Fruit fly (Drosophila melanogaster) whole organism: ENCODE results near the gene sloth1.

Source experiments
- CG8478 ChIP-seq: fragments of >200 bp; optimal IDR thresholded peaks from 2 replicates; lab custom pipeline; 2018; ENCODE audit warnings: inconsistent platforms
- psq ChIP-seq: fragments of >200 bp; optimal IDR thresholded peaks from 2 replicates; lab custom pipeline; 2017

DNA sequence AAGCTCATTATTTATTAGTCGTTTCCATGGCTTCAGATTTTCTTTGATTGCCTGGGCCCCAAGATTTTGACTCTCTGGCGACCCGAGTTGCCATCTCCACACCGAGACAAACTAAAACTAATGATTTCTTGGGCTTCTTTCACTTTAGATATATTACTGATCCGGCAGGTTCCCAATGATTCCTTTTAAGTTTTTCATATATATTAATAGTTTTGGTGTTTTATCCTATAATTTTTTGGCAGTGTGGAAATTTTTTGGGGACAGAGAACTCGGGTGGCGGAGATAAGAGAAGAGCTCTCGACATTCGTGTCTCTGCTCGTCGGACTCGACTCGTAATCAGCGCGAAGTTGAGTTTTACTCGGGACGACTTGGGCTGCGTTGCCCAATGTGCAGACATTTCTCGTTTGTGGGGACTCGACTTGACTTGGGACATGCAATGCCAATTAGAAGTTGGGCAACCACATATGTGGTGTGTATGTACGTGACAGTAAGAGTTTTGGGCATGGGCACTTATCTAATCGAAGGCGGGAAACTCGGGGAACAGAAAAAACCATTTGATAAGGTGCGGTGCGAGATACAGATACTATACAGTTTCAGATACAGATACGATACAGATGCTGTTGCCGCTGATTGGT, 9.9 kb upstream of the sloth1 start:
- TF ChIP-seq CG8478 (lab: Kevin White, UChicago) = no peak
- TF ChIP-seq psq = no peak
